ENCODE assay signal across 6 worm cellular contexts in the genomic region with DNA sequence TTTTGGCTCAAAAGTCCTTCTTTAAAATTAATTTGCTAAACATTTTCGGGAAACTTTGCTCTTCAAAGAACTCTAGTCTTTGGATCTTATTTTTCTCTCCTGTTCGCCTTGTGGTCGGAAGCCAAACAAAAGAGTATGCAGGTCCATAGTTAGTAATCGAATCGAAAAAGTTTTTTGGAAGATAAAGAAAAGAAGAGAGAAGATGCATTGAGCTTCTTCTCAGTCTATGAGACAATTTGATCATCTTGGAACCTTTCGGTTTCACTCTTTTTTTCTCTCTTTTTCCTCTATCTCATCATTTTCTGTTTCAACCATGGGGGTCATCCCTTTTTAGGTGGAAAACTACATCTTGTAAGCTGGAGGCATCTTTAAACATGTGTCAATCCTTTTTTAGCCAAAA.
TF ChIP-seq lines count a peak whose summit lies in the region.

No protein-coding gene starts in this region.

TF ChIP-seq in whole organism, L1 larva, 84 proteins besides CTCF, POLR2A, EP300 and RAD21:
- no peak for TF ChIP-seq nhr-76 (tag; optimal IDR thresholded peaks at IDR 0.05; lab: Kevin White, UChicago)
- TF ChIP-seq ceh-63 (GFP tag; optimal IDR thresholded peaks at IDR 0.05; lab: Kevin White, UChicago), result no peak
- TF ChIP-seq ces-1 (GFP tag; optimal IDR thresholded peaks at IDR 0.05; lab: Kevin White, UChicago), result peak; percentile 82
- TF ChIP-seq aly-2 (tag; optimal IDR thresholded peaks at IDR 0.05; lab: Kevin White, UChicago), result no peak
- TF ChIP-seq nhr-71 (tag; optimal IDR thresholded peaks at IDR 0.05; lab: Kevin White, UChicago), result no peak
- TF ChIP-seq nhr-90 (tag; optimal IDR thresholded peaks at IDR 0.05; lab: Kevin White, UChicago; ENCODE audit: poor library complexity), result no peak
- no peak for TF ChIP-seq mab-9 (GFP tag; IDR thresholded peaks at IDR 0.05; lab: Robert Waterston, UW)
- no peak for TF ChIP-seq sox-4 (tag; optimal IDR thresholded peaks at IDR 0.05; lab: Kevin White, UChicago)
- no peak for TF ChIP-seq ztf-11 (tag; optimal IDR thresholded peaks at IDR 0.05; lab: Kevin White, UChicago)
- TF ChIP-seq rnt-1 (tag; optimal IDR thresholded peaks at IDR 0.05; lab: Kevin White, UChicago), result no peak
- peak; percentile 72 for TF ChIP-seq lin-14 (GFP tag; optimal IDR thresholded peaks at IDR 0.05; lab: Kevin White, UChicago)
- TF ChIP-seq fkh-10 (GFP tag; optimal IDR thresholded peaks at IDR 0.05; lab: Kevin White, UChicago), result peak; percentile 78

TF ChIP-seq in whole organism, L2 larva, 48 proteins besides CTCF, POLR2A, EP300 and RAD21:
- TF ChIP-seq mbf-1 (tag; optimal IDR thresholded peaks at IDR 0.05; lab: Kevin White, UChicago) (no peak), lsy-2 (tag; optimal IDR thresholded peaks at IDR 0.05; lab: Kevin White, UChicago) (peak in 1 of 2 experiments; percentile 21), nhr-129 (tag; optimal IDR thresholded peaks at IDR 0.05; lab: Kevin White, UChicago) (no peak), sma-9 (GFP tag; optimal IDR thresholded peaks at IDR 0.05; lab: Kevin White, UChicago) (peak; percentile 41), sma-9 (tag; optimal IDR thresholded peaks at IDR 0.05; lab: Kevin White, UChicago) (no peak), ceh-16 (tag; optimal IDR thresholded peaks at IDR 0.05; lab: Kevin White, UChicago) (no peak), unc-55 (GFP tag; optimal IDR thresholded peaks at IDR 0.05; lab: Kevin White, UChicago) (no peak), nhr-77 (tag; optimal IDR thresholded peaks at IDR 0.05; lab: Kevin White, UChicago) (no peak), mdl-1 (tag; optimal IDR thresholded peaks at IDR 0.05; lab: Kevin White, UChicago) (no peak)

TF ChIP-seq in whole organism, L3 larva, 47 proteins besides CTCF, POLR2A, EP300 and RAD21:
- TF ChIP-seq fkh-10 (GFP tag; optimal IDR thresholded peaks at IDR 0.05; lab: Kevin White, UChicago), result peak; percentile 71
- TF ChIP-seq ceh-28 (tag; optimal IDR thresholded peaks at IDR 0.05; lab: Kevin White, UChicago), result no peak
- TF ChIP-seq nfya-1 (tag; optimal IDR thresholded peaks at IDR 0.05; lab: Kevin White, UChicago; ENCODE audit: insufficient read depth), result peak; percentile 16
- TF ChIP-seq aly-2 (tag; optimal IDR thresholded peaks at IDR 0.05; lab: Kevin White, UChicago), result no peak
- no peak for TF ChIP-seq nhr-67 (tag; optimal IDR thresholded peaks at IDR 0.05; lab: Kevin White, UChicago)
- TF ChIP-seq ceh-82 (tag; optimal IDR thresholded peaks at IDR 0.05; lab: Kevin White, UChicago), result no peak
TF ChIP-seq in whole organism, L3 larva: peak in this region for 2.

TF ChIP-seq in whole organism, L4 larva, 104 proteins besides CTCF, POLR2A, EP300 and RAD21:
- TF ChIP-seq F26F4.8 (GFP tag; conservative IDR thresholded peaks at IDR 0.05; lab: Robert Waterston, UW) (no peak), unc-130 (GFP tag; optimal IDR thresholded peaks at IDR 0.05; lab: Kevin White, UChicago) (no peak), mdl-1 (tag; optimal IDR thresholded peaks at IDR 0.05; lab: Kevin White, UChicago) (no peak), ces-1 (GFP tag; optimal IDR thresholded peaks at IDR 0.05; lab: Kevin White, UChicago) (peak; percentile 80), nhr-41 (GFP tag; IDR thresholded peaks at IDR 0.05; lab: Robert Waterston, UW) (no peak), unc-39 (tag; optimal IDR thresholded peaks at IDR 0.05; lab: Kevin White, UChicago) (no peak), nhr-10 (tag; optimal IDR thresholded peaks at IDR 0.05; lab: Kevin White, UChicago) (no peak), fkh-10 (GFP tag; optimal IDR thresholded peaks at IDR 0.05; lab: Kevin White, UChicago) (peak; percentile 91)

TF ChIP-seq in whole organism, late embryonic, 69 proteins besides CTCF, POLR2A, EP300 and RAD21:
- TF ChIP-seq pqm-1 (tag; optimal IDR thresholded peaks at IDR 0.05; lab: Kevin White, UChicago) (no peak), unc-42 (tag; optimal IDR thresholded peaks at IDR 0.05; lab: Kevin White, UChicago) (peak; percentile 95)

TF ChIP-seq in whole organism, mixed stage, embryonic, 35 proteins besides CTCF, POLR2A, EP300 and RAD21:
- TF ChIP-seq mep-1 (tag; optimal IDR thresholded peaks at IDR 0.05; lab: Kevin White, UChicago), result no peak
- peak; percentile 81 for TF ChIP-seq ces-1 (GFP tag; optimal IDR thresholded peaks at IDR 0.05; lab: Kevin White, UChicago)
